Worm (Caenorhabditis elegans) whole organism, young adult: ENCODE measurements around the gene D2007.2.

Experiments used
- B0336.3 ChIP-seq: fragments of 200-800 bp; sonication (Bioruptor generic); IDR thresholded peaks from 2 replicates; pipeline ENCODE4 v1.3.6; 2022; ENCODE audit warnings: missing genetic modification characterization, missing compliant biosample characterization
- C06A6.2 ChIP-seq: fragments of 200-800 bp; sonication (Bioruptor generic); conservative IDR thresholded peaks from 2 replicates; pipeline ENCODE4 v1.3.6; 2022; ENCODE audit warnings: missing genetic modification characterization, missing compliant biosample characterization
- F10E7.11 ChIP-seq: sonication (generic microtip); optimal IDR thresholded peaks from 2 replicates; lab custom pipeline; 2017; ENCODE audit warnings: mild to moderate bottlenecking, missing genetic modification characterization, moderate library complexity, missing compliant biosample characterization
- F52B5.7 ChIP-seq: sonication (generic microtip); optimal IDR thresholded peaks from 2 replicates; lab custom pipeline; 2016; ENCODE audit warnings: mild to moderate bottlenecking, missing genetic modification characterization, missing compliant biosample characterization
- Y53F4B.3 ChIP-seq: fragments of 200-800 bp; sonication (Bioruptor generic); IDR thresholded peaks from 2 replicates; pipeline ENCODE4 v1.3.6; 2022; ENCODE audit warnings: missing genetic modification reagents, missing genetic modification characterization, missing compliant biosample characterization
- Y95B8A.8 ChIP-seq: fragments of 200-800 bp; sonication (Bioruptor generic); IDR thresholded peaks from 2 replicates; pipeline ENCODE4 v1.3.6; 2022; ENCODE audit warnings: missing genetic modification reagents, missing genetic modification characterization, missing compliant biosample characterization
- akir-1 ChIP-seq: fragments of 200-800 bp; sonication (Bioruptor generic); optimal IDR thresholded peaks from 2 replicates; lab custom pipeline; 2018; ENCODE audit warnings: mild to moderate bottlenecking, missing genetic modification characterization, moderate library complexity, missing compliant biosample characterization
- attf-6 ChIP-seq: fragments of 200-800 bp; sonication (Bioruptor generic); IDR thresholded peaks from 2 replicates; pipeline ENCODE4 v1.3.6; 2022; ENCODE audit warnings: missing genetic modification reagents, missing genetic modification characterization, missing compliant biosample characterization
- ceh-58 ChIP-seq: fragments of 200-800 bp; sonication (Bioruptor generic); IDR thresholded peaks from 2 replicates; pipeline ENCODE4 v1.3.6; 2022; ENCODE audit warnings: missing genetic modification characterization, missing compliant biosample characterization
- chd-7 ChIP-seq: sonication (generic microtip); optimal IDR thresholded peaks from 2 replicates; lab custom pipeline; 2016; ENCODE audit warnings: mild to moderate bottlenecking, missing genetic modification characterization, moderate library complexity, missing compliant biosample characterization
- die-1 ChIP-seq: sonication (generic microtip); optimal IDR thresholded peaks from 2 replicates; lab custom pipeline; 2016; ENCODE audit warnings: missing genotype, mild to moderate bottlenecking, missing genetic modification characterization, missing compliant biosample characterization
- dpl-1 ChIP-seq: fragments of 150-350 bp; optimal IDR thresholded peaks from 2 replicates; lab custom pipeline; 2014; ENCODE audit warnings: missing biosample characterization, missing genetic modification reagents, missing genetic modification characterization
- ekl-4 ChIP-seq: fragments of 200-800 bp; sonication (Bioruptor generic); IDR thresholded peaks from 2 replicates; pipeline ENCODE4 v1.3.6; 2022; ENCODE audit warnings: missing genetic modification reagents, missing genetic modification characterization, missing compliant biosample characterization
- hrde-1 ChIP-seq: sonication (generic microtip); optimal IDR thresholded peaks from 2 replicates; lab custom pipeline; 2016; ENCODE audit warnings: missing genetic modification characterization, mild to moderate bottlenecking, missing compliant biosample characterization, moderate library complexity, missing genotype, missing genetic modification reagents, borderline replicate concordance
- hsf-1 ChIP-seq: fragments of 200-800 bp; sonication (Bioruptor generic); IDR thresholded peaks from 2 replicates; pipeline ENCODE4 v1.3.6; 2022; ENCODE audit warnings: missing genetic modification reagents, missing genetic modification characterization, missing compliant biosample characterization
- lag-1 ChIP-seq: fragments of 200-800 bp; sonication (Bioruptor generic); IDR thresholded peaks from 2 replicates; pipeline ENCODE4 v1.3.6; 2022; ENCODE audit warnings: missing genetic modification reagents, missing genetic modification characterization, missing compliant biosample characterization
- let-526 ChIP-seq: fragments of 200-800 bp; sonication (Bioruptor generic); IDR thresholded peaks from 2 replicates; pipeline ENCODE4 v1.3.6; 2022; ENCODE audit warnings: missing genetic modification reagents, missing genetic modification characterization, missing compliant biosample characterization
- lin-26 ChIP-seq: fragments of 200-800 bp; sonication (Bioruptor generic); IDR thresholded peaks from 2 replicates; pipeline ENCODE4 v1.3.6; 2022; ENCODE audit warnings: missing genetic modification reagents, missing genetic modification characterization, missing compliant biosample characterization
- lin-40 ChIP-seq: sonication (generic microtip); optimal IDR thresholded peaks from 2 replicates; lab custom pipeline; 2016; ENCODE audit warnings: missing genetic modification characterization, mild to moderate bottlenecking, missing compliant biosample characterization, missing genotype, missing genetic modification reagents
- lsl-1 ChIP-seq: fragments of 200-800 bp; sonication (Bioruptor generic); optimal IDR thresholded peaks from 2 replicates; lab custom pipeline; 2018; ENCODE audit warnings: mild to moderate bottlenecking, missing genetic modification characterization, moderate library complexity, missing compliant biosample characterization
- mcd-1 ChIP-seq: fragments of 200-800 bp; sonication (Bioruptor generic); IDR thresholded peaks from 2 replicates; pipeline ENCODE4 v1.3.6; 2022; ENCODE audit warnings: missing genetic modification reagents, missing genetic modification characterization, missing compliant biosample characterization
- mel-28 ChIP-seq: sonication (generic microtip); optimal IDR thresholded peaks from 2 replicates; lab custom pipeline; 2016; ENCODE audit warnings: borderline replicate concordance, mild to moderate bottlenecking, missing genetic modification characterization, missing compliant biosample characterization
- mxl-1 ChIP-seq: sonication (generic microtip); optimal IDR thresholded peaks from 2 replicates; lab custom pipeline; 2016; ENCODE audit warnings: missing genetic modification characterization, missing compliant biosample characterization
- nfya-1 ChIP-seq: sonication (generic microtip); optimal IDR thresholded peaks from 2 replicates; lab custom pipeline; 2017; ENCODE audit warnings: antibody characterized with exemption, missing compliant biosample characterization, missing genetic modification characterization, borderline replicate concordance; ENCODE audit not compliant: insufficient read depth
- nfya-2 ChIP-seq: fragments of 200-800 bp; sonication (Bioruptor generic); IDR thresholded peaks from 2 replicates; pipeline ENCODE4 v1.3.6; 2022; ENCODE audit warnings: missing genetic modification reagents, missing genetic modification characterization, missing compliant biosample characterization
- nhr-179 ChIP-seq: sonication (generic microtip); optimal IDR thresholded peaks from 2 replicates; lab custom pipeline; 2016; ENCODE audit warnings: mild to moderate bottlenecking, missing genetic modification characterization, missing compliant biosample characterization
- rcor-1 ChIP-seq: fragments of 200-800 bp; sonication (Bioruptor generic); IDR thresholded peaks from 2 replicates; pipeline ENCODE4 v1.3.6; 2022; ENCODE audit warnings: missing genetic modification reagents, missing genetic modification characterization, missing compliant biosample characterization
- rec-8 ChIP-seq, 2 experiments: sonication (generic microtip); optimal IDR thresholded peaks; 2 replicates each; lab custom pipeline; 2016; ENCODE audit warnings: mild to moderate bottlenecking in 2 of 2, missing genetic modification characterization in 2 of 2, missing genetic modification reagents in 2 of 2, missing genotype in 2 of 2, missing biosample characterization in 1 of 2, missing compliant biosample characterization in 1 of 2, moderate library complexity in 1 of 2
- rpc-1 ChIP-seq, 2 experiments: fragments of 150-350 bp in 1 of 2; sonication (generic microtip) in 1 of 2; optimal IDR thresholded peaks; 2 replicates each; lab custom pipeline; 2014 to 2018; ENCODE audit warnings: missing biosample characterization in 1 of 2, missing genetic modification characterization in 1 of 2, missing genetic modification reagents in 1 of 2, missing genotype in 1 of 2
- tbp1 ChIP-seq: fragments of 200-800 bp; sonication (Bioruptor generic); optimal IDR thresholded peaks from 2 replicates; lab custom pipeline; 2018; ENCODE audit warnings: mild to moderate bottlenecking, missing genetic modification characterization, missing compliant biosample characterization
- tbx-9 ChIP-seq: sonication (generic microtip); optimal IDR thresholded peaks from 2 replicates; lab custom pipeline; 2016; ENCODE audit warnings: borderline replicate concordance, missing genetic modification characterization, inconsistent platforms, missing compliant biosample characterization
- tlf-1 ChIP-seq: fragments of 200-800 bp; sonication (Bioruptor generic); optimal IDR thresholded peaks from 2 replicates; lab custom pipeline; 2018; ENCODE audit warnings: mild to moderate bottlenecking, missing genetic modification characterization, missing compliant biosample characterization
- zfh-2 ChIP-seq: fragments of 200-800 bp; sonication (Bioruptor generic); conservative IDR thresholded peaks from 2 replicates; pipeline ENCODE4 v1.3.6; 2022; ENCODE audit warnings: missing genetic modification reagents, missing genetic modification characterization, missing compliant biosample characterization
- zim-3 ChIP-seq: sonication (generic microtip); optimal IDR thresholded peaks from 2 replicates; lab custom pipeline; 2017; ENCODE audit warnings: mild to moderate bottlenecking, missing genetic modification characterization, moderate library complexity, missing compliant biosample characterization
- ztf-22 ChIP-seq: fragments of 200-800 bp; sonication (Bioruptor generic); optimal IDR thresholded peaks from 2 replicates; lab custom pipeline; 2018; ENCODE audit warnings: mild to moderate bottlenecking, missing genetic modification characterization, moderate library complexity, missing compliant biosample characterization
- ztf-25 ChIP-seq: fragments of 200-800 bp; sonication (Bioruptor generic); IDR thresholded peaks from 2 replicates; pipeline ENCODE4 v1.3.6; 2022; ENCODE audit warnings: missing genetic modification reagents, missing genetic modification characterization, missing compliant biosample characterization
- ztf-6 ChIP-seq: fragments of 200-800 bp; sonication (Bioruptor generic); IDR thresholded peaks from 2 replicates; pipeline ENCODE4 v1.3.6; 2022; ENCODE audit warnings: missing genetic modification reagents, missing genetic modification characterization, missing compliant biosample characterization

Gene D2007.2

ce11 chrIII:8109459-8110057 lies 39.2 kb upstream of the D2007.2 start (continued):
- TF ChIP-seq die-1 (peak; percentile 92), lsl-1 (GFP tag; lab: Kevin White, UChicago) (peak; percentile 57), lag-1 (GFP tag; lab: Robert Waterston, UW) (no peak), tbx-9 (tag; lab: Kevin White, UChicago) (no peak), ekl-4 (GFP tag; lab: Robert Waterston, UW) (peak; percentile 72), mcd-1 (GFP tag; lab: Robert Waterston, UW) (peak; percentile 73), chd-7 (tag; lab: Kevin White, UChicago) (peak; percentile 81), attf-6 (GFP tag; lab: Robert Waterston, UW) (peak; percentile 69; the same call in 1 of the 2 replicates), rec-8 (tag; optimal IDR thresholded peaks at IDR 0.05; lab: Kevin White, UChicago) (peak; percentile 80 to 94), mxl-1 (tag; lab: Kevin White, UChicago) (peak; percentile 87), rpc-1 (optimal IDR thresholded peaks at IDR 0.05; lab: Kevin White, UChicago) (peak; percentile 88), rpc-1 (tag; optimal IDR thresholded peaks at IDR 0.05; lab: Kevin White, UChicago) (peak; percentile 94), Y53F4B.3 (GFP tag; lab: Robert Waterston, UW) (peak; percentile 64), nfya-2 (0 out of 2 replicates have a peak, but pooled peaks have one; percentile 20), ztf-6 (GFP tag; lab: Robert Waterston, UW) (peak; percentile 83), let-526 (no peak), nhr-179 (tag; lab: Kevin White, UChicago) (no peak), ztf-22 (peak; percentile 14), ztf-25 (GFP tag; lab: Robert Waterston, UW) (peak; percentile 83), C06A6.2 (GFP tag; lab: Robert Waterston, UW) (0 out of 2 replicates have a peak, but pooled peaks have one; percentile 18), lin-40 (tag; lab: Kevin White, UChicago) (peak; percentile 71), rcor-1 (GFP tag; lab: Robert Waterston, UW) (peak; percentile 58; the same call in 1 of the 2 replicates), hrde-1 (peak; percentile 84), F52B5.7 (tag; lab: Kevin White, UChicago) (peak; percentile 47), hsf-1 (GFP tag; lab: Robert Waterston, UW) (0 out of 2 replicates have a peak, but pooled peaks have one; percentile 14), nfya-1 (tag; lab: Kevin White, UChicago) (no peak), ceh-58 (no peak), tbp1 (GFP tag; lab: Kevin White, UChicago) (peak; percentile 99), F10E7.11 (tag; lab: Kevin White, UChicago) (peak; percentile 30), tlf-1 (GFP tag; lab: Kevin White, UChicago) (peak; percentile 33), zim-3 (tag; lab: Kevin White, UChicago) (peak; percentile 88), akir-1 (GFP tag; lab: Kevin White, UChicago) (peak; percentile 38)
- TF ChIP-seq, all 124 proteins: peak for 92

DNA sequence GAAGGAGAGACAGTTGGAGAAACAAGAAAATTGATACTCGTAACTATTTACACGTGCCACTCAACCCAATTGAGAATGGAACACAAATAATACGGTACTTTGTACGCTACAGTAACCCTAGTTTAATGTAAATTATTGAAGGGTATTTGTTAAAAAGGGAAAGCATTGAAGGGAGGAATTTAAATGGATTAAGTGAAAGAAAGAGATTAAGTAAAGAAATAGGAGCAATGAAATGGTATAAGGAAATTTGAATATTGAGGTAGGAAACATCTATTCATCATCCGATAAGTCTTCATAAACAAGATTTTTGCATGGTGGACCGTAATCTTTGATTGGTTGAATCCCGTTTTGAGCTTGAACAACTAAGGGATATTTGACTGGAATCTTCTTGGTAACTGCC lies 37.4 kb upstream of the D2007.2 start:
- TF ChIP-seq dpl-1 (GFP tag; lab: Kevin White, UChicago) (no peak), B0336.3 (GFP tag; lab: Robert Waterston, UW) (no peak), lin-26 (no peak)
- TF ChIP-seq, all 124 proteins: peak for 0

DNA sequence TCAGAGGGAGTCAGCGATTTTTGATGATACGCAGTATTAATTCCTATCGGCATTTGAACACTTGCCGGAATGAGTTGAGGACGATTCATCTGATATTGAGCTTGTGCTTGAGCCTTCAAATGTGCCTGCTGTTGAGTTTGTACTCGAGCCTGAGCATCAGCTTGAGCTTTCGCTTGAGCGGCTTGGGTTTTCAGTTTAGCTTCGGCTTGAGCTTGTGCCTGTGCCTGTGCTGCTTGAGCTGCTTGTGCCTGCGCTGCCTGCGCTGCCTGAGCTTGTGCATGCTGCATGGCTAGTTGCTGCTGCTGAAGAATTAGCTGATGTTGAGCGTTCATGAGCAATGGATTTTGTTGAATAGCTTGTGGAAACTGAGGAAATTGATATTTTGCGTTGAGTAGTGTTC lies 32.9 kb upstream of the D2007.2 start:
- TF ChIP-seq Y95B8A.8 (GFP tag; lab: Robert Waterston, UW) = no peak
- TF ChIP-seq mel-28 (tag; lab: Kevin White, UChicago) = no peak
- peak; percentile 59 for TF ChIP-seq zfh-2 (GFP tag; lab: Robert Waterston, UW)
